Fruit fly (Drosophila melanogaster): ENCODE measurements around the gene Gr61a.

- TF ChIP-seq CTCF (optimal IDR thresholded peaks at IDR 0.05) (no peak), CG8478 (optimal IDR thresholded peaks at IDR 0.05) (no peak)
These were observed 39.3 kb upstream of the Gr61a start for dm6 chr3L:801860-802462.

All from S2 (cell line).